Fruit fly (Drosophila melanogaster): Measurements from ENCODE around the gene ase.

Gene ase

dm6 chrX:512527-512926 lies 52.0 kb downstream of the ase start:
- TF ChIP-seq Dif (GFP tag; optimal IDR thresholded peaks at IDR 0.05; ENCODE audit: partially characterized antibody): no peak
- TF ChIP-seq GATAd (GFP tag; optimal IDR thresholded peaks at IDR 0.05): no peak
- no peak for TF ChIP-seq OdsH (GFP tag; optimal IDR thresholded peaks at IDR 0.05)
- no peak for TF ChIP-seq pan (optimal IDR thresholded peaks at IDR 0.05)
- no peak for TF ChIP-seq ey (GFP tag; optimal IDR thresholded peaks at IDR 0.05)
- no peak for TF ChIP-seq Sp1 (GFP tag; optimal IDR thresholded peaks at IDR 0.05)
- no peak for TF ChIP-seq fru (GFP tag; optimal IDR thresholded peaks at IDR 0.05)
- no peak for TF ChIP-seq sage (GFP tag; optimal IDR thresholded peaks at IDR 0.05)
- no peak for TF ChIP-seq HLH106 (tag; optimal IDR thresholded peaks at IDR 0.05)
- TF ChIP-seq dsf (GFP tag; optimal IDR thresholded peaks at IDR 0.05; ENCODE audit: borderline replicate concordance): no peak
- no peak for TF ChIP-seq Hr83 (GFP tag; optimal IDR thresholded peaks at IDR 0.05; ENCODE audit: poor library complexity, severe bottlenecking)
- TF ChIP-seq Dfd (GFP tag; optimal IDR thresholded peaks at IDR 0.05): no peak
- TF ChIP-seq CG9705 (GFP tag; optimal IDR thresholded peaks at IDR 0.05): no peak
